Worm (Caenorhabditis elegans): Measurements from ENCODE around the gene dop-3.

The dop-3 gene

DNA sequence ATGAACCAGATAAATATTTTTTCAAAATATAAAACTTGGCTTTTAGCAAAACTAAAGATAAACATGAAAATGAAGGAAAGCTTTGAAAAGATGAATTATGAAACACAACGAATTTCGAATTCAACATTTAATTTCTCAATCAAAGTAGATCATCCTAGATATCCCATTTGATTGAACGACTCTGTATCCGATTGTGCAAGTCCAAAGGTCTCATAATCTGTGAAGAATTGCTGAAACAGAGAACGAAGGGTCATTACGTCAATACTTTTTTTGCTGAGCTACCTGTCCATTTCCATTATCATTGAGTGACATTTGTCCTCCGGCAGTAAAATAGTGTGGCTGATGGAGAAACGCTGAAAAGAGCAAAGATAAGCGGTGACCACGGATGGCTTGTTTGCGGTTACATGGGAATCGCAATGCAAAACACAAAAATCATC is 46.9 kb downstream of the dop-3 start (continued):
- no peak for TF ChIP-seq Y67H2A.10 (GFP tag; conservative IDR thresholded peaks at IDR 0.05)
- no peak for TF ChIP-seq ceh-40 (GFP tag; IDR thresholded peaks at IDR 0.05)
- TF ChIP-seq dox-1 (GFP tag; IDR thresholded peaks at IDR 0.05), result no peak
- TF ChIP-seq lsy-27 (tag; optimal IDR thresholded peaks at IDR 0.05; ENCODE audit: borderline replicate concordance, insufficient read depth), result no peak
- TF ChIP-seq attf-5 (GFP tag; optimal IDR thresholded peaks at IDR 0.05), result no peak
- TF ChIP-seq rec-8 (tag; optimal IDR thresholded peaks at IDR 0.05), result no peak
- TF ChIP-seq F55B11.4 (tag; optimal IDR thresholded peaks at IDR 0.05; ENCODE audit: borderline replicate concordance, insufficient read depth), result no peak
- TF ChIP-seq bed-2 (GFP tag; IDR thresholded peaks at IDR 0.05), result no peak
- TF ChIP-seq ztf-3 (GFP tag; optimal IDR thresholded peaks at IDR 0.05), result peak; percentile 4
- no peak for TF ChIP-seq Y53F4B.3 (GFP tag; IDR thresholded peaks at IDR 0.05)
- no peak; the same call in 1 of the 2 replicates for TF ChIP-seq egl-44 (GFP tag; IDR thresholded peaks at IDR 0.05)
- TF ChIP-seq B0336.3 (GFP tag; IDR thresholded peaks at IDR 0.05), result peak; percentile 92
- TF ChIP-seq athp-1 (tag; optimal IDR thresholded peaks at IDR 0.05), result no peak
- no peak for TF ChIP-seq Y79H2A.3 (GFP tag; conservative IDR thresholded peaks at IDR 0.05)
- no peak for TF ChIP-seq lin-26 (GFP tag; IDR thresholded peaks at IDR 0.05)
- no peak for TF ChIP-seq nhr-27 (tag; optimal IDR thresholded peaks at IDR 0.05)
- TF ChIP-seq ceh-58 (GFP tag; IDR thresholded peaks at IDR 0.05), result no peak
- TF ChIP-seq ccch-3 (GFP tag; optimal IDR thresholded peaks at IDR 0.05), result no peak
- no peak for TF ChIP-seq T26A5.8 (tag; optimal IDR thresholded peaks at IDR 0.05)
- peak; percentile 47 for TF ChIP-seq lin-54 (GFP tag; optimal IDR thresholded peaks at IDR 0.05)
- peak; percentile 45 for TF ChIP-seq pbrm-1 (GFP tag; IDR thresholded peaks at IDR 0.05)
- no peak for TF ChIP-seq xnd-1 (tag; optimal IDR thresholded peaks at IDR 0.05)
- no peak for TF ChIP-seq lag-1 (GFP tag; IDR thresholded peaks at IDR 0.05)
- no peak for TF ChIP-seq ztf-18 (tag; optimal IDR thresholded peaks at IDR 0.05)
- 0 out of 2 replicates have a peak, but pooled peaks have one; percentile 21 for TF ChIP-seq K11D2.4 (GFP tag; IDR thresholded peaks at IDR 0.05)
- TF ChIP-seq mes-4 (tag; optimal IDR thresholded peaks at IDR 0.05), result no peak
- TF ChIP-seq F37B4.10 (GFP tag; IDR thresholded peaks at IDR 0.05), result no peak
- peak; percentile 7 for TF ChIP-seq lin-40 (tag; optimal IDR thresholded peaks at IDR 0.05)
- no peak for TF ChIP-seq unc-130 (GFP tag; optimal IDR thresholded peaks at IDR 0.05)
- no peak for TF ChIP-seq snpc-1.3 (tag; optimal IDR thresholded peaks at IDR 0.05; ENCODE audit: insufficient read depth)
- TF ChIP-seq F39B2.1 (GFP tag; IDR thresholded peaks at IDR 0.05), result no peak
- peak; percentile 14 for TF ChIP-seq madf-10 (tag; optimal IDR thresholded peaks at IDR 0.05)
- TF ChIP-seq madf-3 (GFP tag; IDR thresholded peaks at IDR 0.05), result 0 out of 2 replicates have a peak, but pooled peaks have one; percentile 79
- TF ChIP-seq F57A8.1 (GFP tag; optimal IDR thresholded peaks at IDR 0.05), result no peak
- TF ChIP-seq ets-4 (GFP tag; optimal IDR thresholded peaks at IDR 0.05), result peak; percentile 41
- peak; percentile 66 for TF ChIP-seq unc-62 (GFP tag; optimal IDR thresholded peaks at IDR 0.05)
- no peak for TF ChIP-seq K12H6.12 (tag; optimal IDR thresholded peaks at IDR 0.05)
- TF ChIP-seq ceh-27 (GFP tag; optimal IDR thresholded peaks at IDR 0.05), result no peak
- no peak for TF ChIP-seq zim-3 (tag; optimal IDR thresholded peaks at IDR 0.05)
- no peak for TF ChIP-seq aptf-3 (GFP tag; IDR thresholded peaks at IDR 0.05)
- TF ChIP-seq madf-8 (GFP tag; conservative IDR thresholded peaks at IDR 0.05), result no peak
- no peak for TF ChIP-seq snpc-3.4 (tag; optimal IDR thresholded peaks at IDR 0.05)
- no peak for TF ChIP-seq zfh-2 (GFP tag; conservative IDR thresholded peaks at IDR 0.05)
- 0 out of 2 replicates have a peak, but pooled peaks have one; percentile 81 for TF ChIP-seq cebp-2 (GFP tag; IDR thresholded peaks at IDR 0.05)
- TF ChIP-seq gei-17 (GFP tag; optimal IDR thresholded peaks at IDR 0.05), result peak; percentile 55
- TF ChIP-seq ztf-28 (GFP tag; IDR thresholded peaks at IDR 0.05), result no peak
- no peak for TF ChIP-seq ztf-26 (tag; optimal IDR thresholded peaks at IDR 0.05)
- peak; percentile 15 for TF ChIP-seq ama-1 (optimal IDR thresholded peaks at IDR 0.05)
- no peak for TF ChIP-seq ama-1 (GFP tag; optimal IDR thresholded peaks at IDR 0.05)
